Fruit fly (Drosophila melanogaster): ENCODE results near the gene dco.

dco gene

dm6 chr3R:31059036-31059806 is 1.8 kb downstream of the dco start (continued):
- TF ChIP-seq CG18764 (GFP tag; optimal IDR thresholded peaks at IDR 0.05) (peak; percentile 74), dmrt11E (tag; optimal IDR thresholded peaks at IDR 0.05) (peak; percentile 81), CG18599 (GFP tag; optimal IDR thresholded peaks at IDR 0.05) (peak; percentile 85), sr (GFP tag; IDR thresholded peaks at IDR 0.05) (no peak; the same call in 2 of the 3 replicates), Hmr (GFP tag; optimal IDR thresholded peaks at IDR 0.05) (peak; percentile 81), lbe (GFP tag; optimal IDR thresholded peaks at IDR 0.05) (peak; percentile 89), ERR (GFP tag; optimal IDR thresholded peaks at IDR 0.05) (no peak), ham (GFP tag; IDR thresholded peaks at IDR 0.05) (no peak), gsb (GFP tag; IDR thresholded peaks at IDR 0.05) (no peak), CG11085 (GFP tag; IDR thresholded peaks at IDR 0.05) (peak; percentile 56), CG12744 (GFP tag; optimal IDR thresholded peaks at IDR 0.05) (no peak), CG13287 (GFP tag; IDR thresholded peaks at IDR 0.05; ENCODE audit: partially characterized antibody) (no peak), PHDP (tag; optimal IDR thresholded peaks at IDR 0.05) (peak; percentile 86), CG17186 (GFP tag; optimal IDR thresholded peaks at IDR 0.05) (peak; percentile 42), dimm (GFP tag; IDR thresholded peaks at IDR 0.05) (no peak), CG11456 (GFP tag; IDR thresholded peaks at IDR 0.05) (peak; percentile 45; the same call in 1 of the 3 replicates), sim (GFP tag; IDR thresholded peaks at IDR 0.05) (peak; percentile 70), Gug (GFP tag; IDR thresholded peaks at IDR 0.05) (peak; percentile 40; the same call in 2 of the 4 replicates), CG9932 (GFP tag; IDR thresholded peaks at IDR 0.05) (peak; percentile 68), Mad (GFP tag; optimal IDR thresholded peaks at IDR 0.05) (no peak), kni (GFP tag; optimal IDR thresholded peaks at IDR 0.05) (peak; percentile 88), vfl (GFP tag; optimal IDR thresholded peaks at IDR 0.05) (no peak), Ada2b (GFP tag; IDR thresholded peaks at IDR 0.05) (peak; percentile 81), CG4360 (GFP tag; IDR thresholded peaks at IDR 0.05) (peak; percentile 93), NC2β (GFP tag; optimal IDR thresholded peaks at IDR 0.05) (no peak), Neu2 (GFP tag; optimal IDR thresholded peaks at IDR 0.05; ENCODE audit: borderline replicate concordance) (no peak), NK7.1 (GFP tag; optimal IDR thresholded peaks at IDR 0.05) (no peak), CG11560 (tag; IDR thresholded peaks at IDR 0.05) (no peak), lab (GFP tag; optimal IDR thresholded peaks at IDR 0.05) (peak; percentile 86), disco-r (GFP tag; optimal IDR thresholded peaks at IDR 0.05) (no peak), zen (tag; optimal IDR thresholded peaks at IDR 0.05) (peak; percentile 64), CG15269 (tag; optimal IDR thresholded peaks at IDR 0.05) (peak; percentile 74), rib (GFP tag; IDR thresholded peaks at IDR 0.05) (peak; percentile 61; the same call in 1 of the 2 replicates), Lhr (GFP tag; optimal IDR thresholded peaks at IDR 0.05) (peak; percentile 68), HmgD (GFP tag; optimal IDR thresholded peaks at IDR 0.05) (peak; percentile 19), ara (GFP tag; IDR thresholded peaks at IDR 0.05) (peak; percentile 73), shn (GFP tag; optimal IDR thresholded peaks at IDR 0.05) (no peak), D (optimal IDR thresholded peaks at IDR 0.05) (no peak), D (GFP tag; optimal IDR thresholded peaks at IDR 0.05) (peak; percentile 84), her (GFP tag; optimal IDR thresholded peaks at IDR 0.05) (no peak), sna (GFP tag; IDR thresholded peaks at IDR 0.05; ENCODE audit: partially characterized antibody) (no peak), Vsx1 (GFP tag; optimal IDR thresholded peaks at IDR 0.05) (peak; percentile 69), HLH3B (GFP tag; IDR thresholded peaks at IDR 0.05) (peak; percentile 78), Dfd (GFP tag; optimal IDR thresholded peaks at IDR 0.05) (no peak), CG11398 (GFP tag; optimal IDR thresholded peaks at IDR 0.05) (no peak), Hey (tag; optimal IDR thresholded peaks at IDR 0.05) (no peak), pb (GFP tag; optimal IDR thresholded peaks at IDR 0.05) (no peak), Adf1 (GFP tag; IDR thresholded peaks at IDR 0.05) (no peak), Hsf (GFP tag; optimal IDR thresholded peaks at IDR 0.05) (peak; percentile 40), stwl (tag; optimal IDR thresholded peaks at IDR 0.05) (peak; percentile 18)
